Fruit fly (Drosophila melanogaster) whole organism: ENCODE measurements around the gene CG5618.

ENCODE experiments used
- CG8478 ChIP-seq: fragments of >200 bp; optimal IDR thresholded peaks from 2 replicates; lab custom pipeline; 2018; ENCODE audit warnings: inconsistent platforms
- Dll ChIP-seq: fragments of >200 bp; optimal IDR thresholded peaks from 2 replicates; lab custom pipeline; 2017
- pan ChIP-seq: fragments of >200 bp; optimal IDR thresholded peaks from 2 replicates; lab custom pipeline; 2017
- psq ChIP-seq: fragments of >200 bp; optimal IDR thresholded peaks from 2 replicates; lab custom pipeline; 2017
- usp ChIP-seq: fragments of >200 bp; optimal IDR thresholded peaks from 2 replicates; lab custom pipeline; 2017; ENCODE audit warnings: missing biosample characterization, missing genetic modification characterization, mixed read lengths

DNA sequence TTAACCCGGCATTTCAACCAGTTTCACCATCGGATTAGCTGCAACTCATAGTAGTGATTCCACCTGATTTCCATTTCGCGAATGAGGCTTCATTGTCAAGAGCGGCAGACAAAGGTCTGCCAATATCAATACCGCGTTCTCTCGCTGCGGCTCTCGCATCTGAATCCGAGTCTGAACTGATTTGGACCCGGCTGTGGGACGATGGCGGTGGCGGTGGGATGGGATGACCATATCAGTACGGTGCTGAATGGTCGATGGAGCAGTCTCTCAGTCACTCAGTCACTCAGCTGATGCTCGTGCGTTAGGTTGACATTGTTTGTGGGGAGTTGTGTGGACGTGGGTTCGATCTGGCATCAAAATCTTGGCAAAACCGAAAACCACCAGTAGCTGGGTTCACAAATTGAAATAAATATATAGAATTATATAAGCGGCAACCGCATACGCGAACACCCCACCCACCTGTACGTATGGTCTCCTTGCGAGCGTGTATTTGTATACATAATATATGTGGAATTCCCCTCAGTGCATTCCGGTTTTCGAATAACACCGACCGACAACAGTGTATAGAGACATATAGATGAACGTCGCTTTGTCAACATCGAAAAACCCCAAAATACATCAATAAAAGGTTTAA, 36.2 kb upstream of the CG5618 start, which contains the start of gene Spn77Ba:
- TF ChIP-seq psq (lab: Kevin White, UChicago): no peak
- TF ChIP-seq usp (GFP tag; lab: Kevin White, UChicago): no peak
- no peak for TF ChIP-seq pan
- TF ChIP-seq Dll (lab: Kevin White, UChicago): no peak
- TF ChIP-seq CG8478 (lab: Kevin White, UChicago): no peak
